Fruit fly (Drosophila melanogaster) whole organism, prepupa: ENCODE results near the gene beta-PheRS.

Experiments used
- CG10631 ChIP-seq: fragments of 200-800 bp; sonication (Bioruptor generic); optimal IDR thresholded peaks from 2 replicates; lab custom pipeline; 2016; ENCODE audit warnings: missing biosample characterization, missing genetic modification characterization
- CG10669 ChIP-seq: fragments of 200-800 bp; sonication (Bioruptor generic); optimal IDR thresholded peaks from 3 replicates; lab custom pipeline; 2018; ENCODE audit warnings: missing biosample characterization, mild to moderate bottlenecking, missing genetic modification characterization, moderate library complexity
- CG11294 ChIP-seq: fragments of 200-800 bp; sonication (Bioruptor generic); IDR thresholded peaks from 2 replicates; pipeline ENCODE4 v1.3.6; 2022; ENCODE audit warnings: missing biosample characterization, missing genetic modification characterization
- CG11762 ChIP-seq: fragments of 200-800 bp; sonication (Bioruptor generic); optimal IDR thresholded peaks from 3 replicates; lab custom pipeline; 2016; ENCODE audit warnings: missing biosample characterization, missing genetic modification characterization; ENCODE audit not compliant: insufficient read depth
- CG11902 ChIP-seq: fragments of 200-800 bp; sonication (Bioruptor generic); optimal IDR thresholded peaks from 3 replicates; lab custom pipeline; 2016; ENCODE audit warnings: missing biosample characterization, missing genetic modification characterization
- CG15336 ChIP-seq: fragments of 200-800 bp; sonication (Bioruptor generic); IDR thresholded peaks from 2 replicates; pipeline ENCODE4 v1.3.6; 2022; ENCODE audit warnings: missing biosample characterization, missing genetic modification characterization
- CG16779 ChIP-seq: fragments of 200-800 bp; sonication (Bioruptor generic); optimal IDR thresholded peaks from 3 replicates; lab custom pipeline; 2017; ENCODE audit warnings: missing biosample characterization, mild to moderate bottlenecking, missing genetic modification characterization
- CG3032 ChIP-seq: fragments of 200-800 bp; optimal IDR thresholded peaks from 2 replicates; lab custom pipeline; 2019; ENCODE audit warnings: missing biosample characterization, mild to moderate bottlenecking, missing genetic modification characterization, moderate library complexity
- CG31627 ChIP-seq: fragments of 200-800 bp; sonication (Bioruptor generic); optimal IDR thresholded peaks from 3 replicates; lab custom pipeline; 2016; ENCODE audit warnings: missing biosample characterization, missing genetic modification characterization
- CG32006 ChIP-seq: fragments of 200-800 bp; sonication (Bioruptor generic); optimal IDR thresholded peaks from 3 replicates; lab custom pipeline; 2017; ENCODE audit warnings: missing biosample characterization, mild to moderate bottlenecking, missing genetic modification characterization
- CG34406 ChIP-seq: fragments of 200-800 bp; sonication (Bioruptor generic); optimal IDR thresholded peaks from 3 replicates; lab custom pipeline; 2016; ENCODE audit warnings: missing biosample characterization, missing genetic modification characterization
- CG3919 ChIP-seq: fragments of 200-800 bp; sonication (Bioruptor generic); optimal IDR thresholded peaks from 3 replicates; lab custom pipeline; 2016; ENCODE audit warnings: missing biosample characterization, missing genetic modification characterization
- CG4318 ChIP-seq: fragments of 200-800 bp; sonication (Bioruptor generic); optimal IDR thresholded peaks from 3 replicates; lab custom pipeline; 2017; ENCODE audit warnings: missing biosample characterization, mild to moderate bottlenecking, missing genetic modification characterization
- CG6163 ChIP-seq: fragments of 200-800 bp; sonication (Bioruptor generic); IDR thresholded peaks from 3 replicates; pipeline ENCODE4 v1.3.6; 2022; ENCODE audit warnings: missing biosample characterization, missing genetic modification characterization
- CG6276 ChIP-seq: fragments of 200-800 bp; sonication (Bioruptor generic); optimal IDR thresholded peaks from 2 replicates; lab custom pipeline; 2017; ENCODE audit warnings: missing biosample characterization, mild to moderate bottlenecking, missing genetic modification characterization
- CG6792 ChIP-seq: fragments of 200-800 bp; sonication (Bioruptor generic); optimal IDR thresholded peaks from 3 replicates; lab custom pipeline; 2016; ENCODE audit warnings: missing biosample characterization, missing genetic modification characterization
- CG6808 ChIP-seq: fragments of 200-800 bp; sonication (Bioruptor generic); optimal IDR thresholded peaks from 3 replicates; lab custom pipeline; 2017; ENCODE audit warnings: missing biosample characterization, missing genetic modification characterization, mild to moderate bottlenecking, moderate library complexity, missing genetic modification reagents
- CG6854 ChIP-seq: fragments of 200-800 bp; sonication (Bioruptor generic); optimal IDR thresholded peaks from 2 replicates; lab custom pipeline; 2017; ENCODE audit warnings: missing biosample characterization, mild to moderate bottlenecking, missing genetic modification characterization
- CG7368 ChIP-seq: fragments of 200-800 bp; sonication (Bioruptor generic); optimal IDR thresholded peaks from 3 replicates; lab custom pipeline; 2016; ENCODE audit warnings: missing biosample characterization, missing genetic modification characterization
- CG8319 ChIP-seq: fragments of 200-800 bp; sonication (Bioruptor generic); optimal IDR thresholded peaks from 3 replicates; lab custom pipeline; 2016; ENCODE audit warnings: missing biosample characterization, missing genetic modification characterization
- CG8632 ChIP-seq: fragments of 200-800 bp; sonication (Bioruptor generic); optimal IDR thresholded peaks from 3 replicates; lab custom pipeline; 2016; ENCODE audit warnings: missing biosample characterization, missing genetic modification characterization
- CG9139 ChIP-seq: fragments of 200-800 bp; sonication (Bioruptor generic); optimal IDR thresholded peaks from 3 replicates; lab custom pipeline; 2017; ENCODE audit warnings: missing biosample characterization, mild to moderate bottlenecking, missing genetic modification characterization
- Eip75B ChIP-seq: fragments of 200-800 bp; sonication (Bioruptor generic); optimal IDR thresholded peaks from 3 replicates; lab custom pipeline; 2016; ENCODE audit warnings: missing biosample characterization, missing genetic modification characterization
- Eip78C ChIP-seq: fragments of 200-800 bp; sonication (Bioruptor generic); peaks from one replicate; lab custom pipeline; 2016; ENCODE audit warnings: missing biosample characterization, missing genetic modification characterization
- Eip93F ChIP-seq: fragments of 200-800 bp; sonication (Bioruptor generic); optimal IDR thresholded peaks from 2 replicates; lab custom pipeline; 2016; ENCODE audit warnings: missing biosample characterization, mild to moderate bottlenecking, missing genetic modification characterization
- Ets21C ChIP-seq: fragments of 200-800 bp; sonication (Bioruptor generic); optimal IDR thresholded peaks from 3 replicates; lab custom pipeline; 2016; ENCODE audit warnings: missing biosample characterization, missing genetic modification characterization
- Ets96B ChIP-seq: fragments of 200-800 bp; optimal IDR thresholded peaks from 2 replicates; lab custom pipeline; 2019; ENCODE audit warnings: missing biosample characterization, mild to moderate bottlenecking, missing genetic modification characterization, moderate library complexity
- Gug ChIP-seq: fragments of 200-800 bp; sonication (Bioruptor generic); IDR thresholded peaks from 2 replicates; pipeline ENCODE4 v1.3.6; 2022; ENCODE audit warnings: missing biosample characterization, missing genetic modification characterization
- Hr38 ChIP-seq: sonication (Bioruptor generic); optimal IDR thresholded peaks from 2 replicates; lab custom pipeline; 2016; ENCODE audit warnings: missing biosample characterization, missing genetic modification characterization
- Hr39 ChIP-seq: fragments of 200-800 bp; sonication (Bioruptor generic); optimal IDR thresholded peaks from 2 replicates; lab custom pipeline; 2016; ENCODE audit warnings: missing biosample characterization, missing genetic modification characterization
- Hr4 ChIP-seq: fragments of 200-800 bp; sonication (Bioruptor generic); optimal IDR thresholded peaks from 3 replicates; lab custom pipeline; 2016; ENCODE audit warnings: missing biosample characterization, missing genetic modification characterization
- Lpt ChIP-seq: fragments of 200-800 bp; sonication (Bioruptor generic); optimal IDR thresholded peaks from 3 replicates; lab custom pipeline; 2016; ENCODE audit warnings: missing biosample characterization, missing genetic modification characterization
- Met ChIP-seq: fragments of 200-800 bp; sonication (Bioruptor generic); optimal IDR thresholded peaks from 3 replicates; lab custom pipeline; 2016; ENCODE audit warnings: missing biosample characterization, missing genetic modification characterization
- OdsH ChIP-seq: fragments of 200-800 bp; sonication (Bioruptor generic); optimal IDR thresholded peaks from 3 replicates; lab custom pipeline; 2016; ENCODE audit warnings: missing biosample characterization, missing genetic modification characterization
- Smox ChIP-seq: fragments of 200-800 bp; sonication (Bioruptor generic); optimal IDR thresholded peaks from 3 replicates; lab custom pipeline; 2016; ENCODE audit warnings: missing biosample characterization, missing genetic modification characterization
- Sox102F ChIP-seq: fragments of 200-800 bp; sonication (Bioruptor generic); optimal IDR thresholded peaks from 2 replicates; lab custom pipeline; 2016; ENCODE audit warnings: missing biosample characterization, mild to moderate bottlenecking, missing genetic modification characterization
- achi ChIP-seq: fragments of 200-800 bp; sonication (Bioruptor generic); optimal IDR thresholded peaks from 3 replicates; lab custom pipeline; 2016; ENCODE audit warnings: missing biosample characterization, missing genetic modification characterization
- dac ChIP-seq: fragments of 200-800 bp; sonication (Bioruptor generic); optimal IDR thresholded peaks from 2 replicates; lab custom pipeline; 2017; ENCODE audit warnings: missing biosample characterization, mild to moderate bottlenecking, missing genetic modification characterization
- esn ChIP-seq: fragments of 200-800 bp; sonication (Bioruptor generic); optimal IDR thresholded peaks from 2 replicates; lab custom pipeline; 2016; ENCODE audit warnings: missing biosample characterization, mild to moderate bottlenecking, missing genetic modification characterization, moderate library complexity
- fd59A ChIP-seq: fragments of 200-800 bp; sonication (Bioruptor generic); optimal IDR thresholded peaks from 2 replicates; lab custom pipeline; 2017; ENCODE audit warnings: missing biosample characterization, mild to moderate bottlenecking, missing genetic modification characterization, missing genetic modification reagents
- fd85E ChIP-seq: fragments of 200-800 bp; sonication (Bioruptor generic); optimal IDR thresholded peaks from 3 replicates; lab custom pipeline; 2016; ENCODE audit warnings: missing biosample characterization, missing genetic modification characterization
- lz ChIP-seq: fragments of 200-800 bp; sonication (Bioruptor generic); optimal IDR thresholded peaks from 3 replicates; lab custom pipeline; 2016; ENCODE audit warnings: missing biosample characterization, missing genetic modification characterization
- net ChIP-seq: fragments of 200-800 bp; sonication (Bioruptor generic); optimal IDR thresholded peaks from 3 replicates; lab custom pipeline; 2016; ENCODE audit warnings: missing biosample characterization, missing genetic modification characterization
- pdm3 ChIP-seq: fragments of 200-800 bp; sonication (Bioruptor generic); optimal IDR thresholded peaks from 3 replicates; lab custom pipeline; 2016; ENCODE audit warnings: missing biosample characterization, missing genetic modification characterization
- spab ChIP-seq: fragments of 200-800 bp; sonication (Bioruptor generic); optimal IDR thresholded peaks from 2 replicates; lab custom pipeline; 2017; ENCODE audit warnings: missing biosample characterization, mild to moderate bottlenecking, missing genetic modification characterization, missing genetic modification reagents
- ss ChIP-seq, 2 experiments: fragments of 200-800 bp; sonication (Bioruptor generic); optimal IDR thresholded peaks; 2 replicates in 1 of 2; 3 replicates in 1 of 2; lab custom pipeline; 2017 to 2018; ENCODE audit warnings: mild to moderate bottlenecking in 2 of 2, missing biosample characterization in 2 of 2, missing genetic modification characterization in 2 of 2, moderate library complexity in 1 of 2
- svp ChIP-seq: fragments of 200-800 bp; sonication (Bioruptor generic); peaks from one replicate; lab custom pipeline; 2016; ENCODE audit warnings: missing biosample characterization, missing genetic modification characterization
- topi ChIP-seq: fragments of 200-800 bp; sonication (Bioruptor generic); optimal IDR thresholded peaks from 3 replicates; lab custom pipeline; 2016; ENCODE audit warnings: missing biosample characterization, missing genetic modification characterization
- vri ChIP-seq: fragments of 200-800 bp; sonication (Bioruptor generic); optimal IDR thresholded peaks from 3 replicates; lab custom pipeline; 2016; ENCODE audit warnings: missing biosample characterization, mild to moderate bottlenecking, missing genetic modification characterization

Gene beta-PheRS

DNA sequence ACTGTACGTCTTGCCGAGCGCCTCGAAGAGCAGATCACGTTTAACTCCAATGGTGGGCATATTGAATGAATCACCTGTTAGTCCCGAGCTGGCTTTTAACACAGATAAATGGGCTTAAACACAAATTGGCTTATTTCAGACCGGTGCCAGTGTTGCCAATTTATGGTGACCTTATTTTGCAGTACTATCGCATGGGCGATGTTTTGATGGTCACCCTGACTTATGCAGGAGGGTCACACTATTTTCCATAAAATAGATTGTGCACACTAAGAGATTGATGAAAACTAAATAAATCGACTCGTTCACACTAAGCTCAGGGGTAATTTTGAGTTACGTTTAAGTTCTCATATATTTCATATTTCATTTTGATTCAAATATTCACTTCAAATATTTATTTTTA, at the start of gene beta-PheRS:
Gene beta-PheRS (minus strand): TSS at position 186 of the 400 bp plus-strand sequence.
- peak; percentile 46 for TF ChIP-seq lz (GFP tag; lab: Kevin White, UChicago)
- TF ChIP-seq CG11294, result peak; percentile 26; the same call in 1 of the 2 replicates
- peak; percentile 99 for TF ChIP-seq CG8319 (GFP tag; lab: Kevin White, UChicago)
- TF ChIP-seq ss (GFP tag; optimal IDR thresholded peaks at IDR 0.05; lab: Kevin White, UChicago), result no peak
- TF ChIP-seq CG11902 (GFP tag; lab: Kevin White, UChicago), result peak; percentile 18
- peak; percentile 73 for TF ChIP-seq CG31627 (GFP tag; lab: Kevin White, UChicago)
- TF ChIP-seq CG6792 (GFP tag; lab: Kevin White, UChicago), result no peak
- peak; percentile 52 for TF ChIP-seq esn (GFP tag; lab: Kevin White, UChicago)

DNA sequence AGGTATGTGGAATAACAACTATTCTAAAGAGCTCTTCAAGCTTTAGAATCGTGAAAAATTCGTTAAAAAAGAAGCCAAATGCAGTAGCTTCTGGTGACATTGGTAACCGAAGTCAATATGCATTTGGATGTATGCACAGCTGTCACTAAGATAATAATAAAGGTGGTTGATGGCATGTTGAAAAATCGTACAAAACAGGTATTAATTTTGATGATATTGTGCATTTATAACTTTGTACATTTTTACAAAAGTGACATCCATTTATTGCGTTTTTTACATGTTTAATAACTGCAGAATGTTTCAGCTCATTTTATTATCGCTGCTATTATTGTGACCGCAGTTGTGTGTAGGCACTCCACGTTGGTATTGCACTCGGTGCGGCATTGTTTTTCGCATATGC, 49.0 kb upstream of the beta-PheRS start:
- TF ChIP-seq net, result peak; percentile 55
- TF ChIP-seq CG31627 (GFP tag; lab: Kevin White, UChicago), result peak; percentile 47
- TF ChIP-seq CG10669 (GFP tag; lab: Kevin White, UChicago), result no peak
- TF ChIP-seq dac, result no peak
- TF ChIP-seq Smox (GFP tag; lab: Kevin White, UChicago), result no peak
- peak; percentile 18 for TF ChIP-seq CG6276 (GFP tag; lab: Kevin White, UChicago)
- TF ChIP-seq spab (GFP tag; lab: Kevin White, UChicago), result no peak
- no peak for TF ChIP-seq Hr39 (GFP tag; lab: Kevin White, UChicago)
- TF ChIP-seq CG11902 (GFP tag; lab: Kevin White, UChicago), result no peak
- peak; percentile 29 for TF ChIP-seq achi
- TF ChIP-seq svp (GFP tag; lab: Kevin White, UChicago), result no peak
- peak; percentile 50 for TF ChIP-seq OdsH (GFP tag; lab: Kevin White, UChicago)
- TF ChIP-seq CG11294, result 0 out of 2 replicates have a peak, but pooled peaks have one; percentile 10
- TF ChIP-seq CG4318 (GFP tag; lab: Kevin White, UChicago), result peak; percentile 25
- no peak for TF ChIP-seq CG16779 (tag; lab: Kevin White, UChicago)
- peak; percentile 31 for TF ChIP-seq CG6792 (GFP tag; lab: Kevin White, UChicago)
- TF ChIP-seq CG11762 (GFP tag; lab: Kevin White, UChicago), result no peak
- TF ChIP-seq Hr38 (GFP tag; lab: Kevin White, UChicago), result no peak
- peak; percentile 84 for TF ChIP-seq Eip78C (GFP tag; lab: Kevin White, UChicago)
- no peak for TF ChIP-seq CG3919 (GFP tag; lab: Kevin White, UChicago)
- no peak for TF ChIP-seq CG3032 (tag; lab: Kevin White, UChicago)
- TF ChIP-seq lz (GFP tag; lab: Kevin White, UChicago), result peak; percentile 46
- peak; percentile 59 for TF ChIP-seq Hr4 (GFP tag; lab: Kevin White, UChicago)
- TF ChIP-seq Eip75B (GFP tag; lab: Kevin White, UChicago), result peak; percentile 31
- TF ChIP-seq CG10631 (GFP tag; lab: Kevin White, UChicago), result peak; percentile 14
- no peak for TF ChIP-seq CG34406 (GFP tag; lab: Kevin White, UChicago)
- peak; percentile 23 for TF ChIP-seq CG7368 (GFP tag; lab: Kevin White, UChicago)
- TF ChIP-seq CG15336, result peak; percentile 64
- TF ChIP-seq CG8319 (GFP tag; lab: Kevin White, UChicago), result no peak
- peak; percentile 15 for TF ChIP-seq Lpt (GFP tag; lab: Kevin White, UChicago)
- TF ChIP-seq pdm3 (GFP tag; lab: Kevin White, UChicago), result peak; percentile 52
- peak; percentile 32 for TF ChIP-seq CG8632 (GFP tag; lab: Kevin White, UChicago)
- no peak for TF ChIP-seq CG9139 (GFP tag; lab: Kevin White, UChicago)
- TF ChIP-seq fd85E, result no peak
- TF ChIP-seq Ets21C (GFP tag; lab: Kevin White, UChicago), result no peak
- TF ChIP-seq CG32006 (GFP tag; lab: Kevin White, UChicago), result peak; percentile 60
- TF ChIP-seq Ets96B, result peak; percentile 16
- peak; percentile 14 for TF ChIP-seq fd59A (GFP tag; lab: Kevin White, UChicago)
- TF ChIP-seq ss (GFP tag; optimal IDR thresholded peaks at IDR 0.05; lab: Kevin White, UChicago), result peak in 1 of 2 experiments; percentile 15
- TF ChIP-seq CG6163 (GFP tag; lab: Robert Waterston, UW), result 0 out of 3 replicates have a peak, but pooled peaks have one; percentile 49
- TF ChIP-seq Eip93F, result no peak
- TF ChIP-seq vri, result no peak
- no peak for TF ChIP-seq CG6808 (GFP tag; lab: Kevin White, UChicago)
- TF ChIP-seq Met (GFP tag; lab: Kevin White, UChicago), result no peak
- peak; percentile 44 for TF ChIP-seq topi (GFP tag; lab: Kevin White, UChicago)
- no peak for TF ChIP-seq Gug (GFP tag; lab: Robert Waterston, UW)
- TF ChIP-seq CG6854 (GFP tag; lab: Kevin White, UChicago), result no peak
- TF ChIP-seq Sox102F (GFP tag; lab: Kevin White, UChicago), result no peak
